Fruit fly (Drosophila melanogaster) whole organism, prepupa: ENCODE data around the gene Hsp67Bc.

ENCODE experiments used
- CG10631 ChIP-seq: fragments of 200-800 bp; sonication (Bioruptor generic); optimal IDR thresholded peaks from 2 replicates; lab custom pipeline; 2016; ENCODE audit warnings: missing biosample characterization, missing genetic modification characterization
- CG15336 ChIP-seq: fragments of 200-800 bp; sonication (Bioruptor generic); IDR thresholded peaks from 2 replicates; pipeline ENCODE4 v1.3.6; 2022; ENCODE audit warnings: missing biosample characterization, missing genetic modification characterization
- CG31627 ChIP-seq: fragments of 200-800 bp; sonication (Bioruptor generic); optimal IDR thresholded peaks from 3 replicates; lab custom pipeline; 2016; ENCODE audit warnings: missing biosample characterization, missing genetic modification characterization
- CG6276 ChIP-seq: fragments of 200-800 bp; sonication (Bioruptor generic); optimal IDR thresholded peaks from 2 replicates; lab custom pipeline; 2017; ENCODE audit warnings: missing biosample characterization, mild to moderate bottlenecking, missing genetic modification characterization
- CG6808 ChIP-seq: fragments of 200-800 bp; sonication (Bioruptor generic); optimal IDR thresholded peaks from 3 replicates; lab custom pipeline; 2017; ENCODE audit warnings: missing biosample characterization, missing genetic modification characterization, mild to moderate bottlenecking, moderate library complexity, missing genetic modification reagents
- Gug ChIP-seq: fragments of 200-800 bp; sonication (Bioruptor generic); IDR thresholded peaks from 2 replicates; pipeline ENCODE4 v1.3.6; 2022; ENCODE audit warnings: missing biosample characterization, missing genetic modification characterization
- Hr38 ChIP-seq: sonication (Bioruptor generic); optimal IDR thresholded peaks from 2 replicates; lab custom pipeline; 2016; ENCODE audit warnings: missing biosample characterization, missing genetic modification characterization
- Met ChIP-seq: fragments of 200-800 bp; sonication (Bioruptor generic); optimal IDR thresholded peaks from 3 replicates; lab custom pipeline; 2016; ENCODE audit warnings: missing biosample characterization, missing genetic modification characterization
- Sox15 ChIP-seq: fragments of 200-800 bp; sonication (Bioruptor generic); optimal IDR thresholded peaks from 3 replicates; lab custom pipeline; 2016; ENCODE audit warnings: missing biosample characterization, missing genetic modification characterization
- acj6 ChIP-seq: fragments of 200-800 bp; sonication (Bioruptor generic); optimal IDR thresholded peaks from 3 replicates; lab custom pipeline; 2016; ENCODE audit warnings: missing biosample characterization, missing genetic modification characterization
- net ChIP-seq: fragments of 200-800 bp; sonication (Bioruptor generic); optimal IDR thresholded peaks from 3 replicates; lab custom pipeline; 2016; ENCODE audit warnings: missing biosample characterization, missing genetic modification characterization
- svp ChIP-seq: fragments of 200-800 bp; sonication (Bioruptor generic); peaks from one replicate; lab custom pipeline; 2016; ENCODE audit warnings: missing biosample characterization, missing genetic modification characterization

DNA sequence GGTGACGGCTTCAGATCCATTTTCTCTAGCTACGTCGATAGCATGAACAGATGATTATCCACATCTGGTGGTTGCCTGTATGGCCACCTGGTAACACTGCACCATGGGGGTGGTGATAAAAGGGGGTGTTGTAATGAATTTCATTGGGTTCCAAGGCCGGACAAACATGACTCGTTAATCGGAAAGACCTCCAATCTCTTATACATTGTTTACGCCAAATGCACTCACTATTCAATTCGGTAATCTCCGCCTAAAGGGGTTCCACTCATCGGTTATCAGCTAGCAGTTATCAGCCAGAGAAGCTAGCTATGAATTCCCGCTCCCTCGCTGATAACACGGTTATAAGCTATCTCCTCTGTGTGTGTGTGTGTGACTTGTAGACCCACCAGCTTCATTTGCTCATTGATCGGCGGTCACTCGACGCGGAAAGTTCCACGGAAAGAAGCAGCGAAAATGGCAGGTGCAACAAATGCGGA is 12.0 kb downstream of the Hsp67Bc start, which contains the start of gene Pdxk:
- peak; percentile 30 for TF ChIP-seq CG6276
- no peak for TF ChIP-seq CG6808 (GFP tag; lab: Kevin White, UChicago)
- peak; percentile 89 for TF ChIP-seq svp (GFP tag; lab: Kevin White, UChicago)
- TF ChIP-seq CG10631 (GFP tag; lab: Kevin White, UChicago) = no peak
- no peak for TF ChIP-seq Gug
- TF ChIP-seq CG31627 (GFP tag; lab: Kevin White, UChicago) = no peak
- no peak for TF ChIP-seq Met
- no peak for TF ChIP-seq acj6 (GFP tag; lab: Kevin White, UChicago)
- TF ChIP-seq net (GFP tag; lab: Kevin White, UChicago) = peak; percentile 3
- no peak for TF ChIP-seq CG15336 (GFP tag; lab: Robert Waterston, UW)
- no peak for TF ChIP-seq Hr38 (GFP tag; lab: Kevin White, UChicago)
- no peak for TF ChIP-seq Sox15 (GFP tag; lab: Kevin White, UChicago)
